Worm (Caenorhabditis elegans) whole organism, early embryonic: ENCODE results near the gene lgmn-1.

Source experiments
- B0310.2 ChIP-seq: sonication (generic microtip); optimal IDR thresholded peaks from 2 replicates; lab custom pipeline; 2016; ENCODE audit warnings: mild to moderate bottlenecking, missing genetic modification characterization, missing compliant biosample characterization
- F13C5.2 ChIP-seq: sonication (generic microtip); optimal IDR thresholded peaks from 2 replicates; lab custom pipeline; 2017; ENCODE audit warnings: mild to moderate bottlenecking, missing genetic modification characterization, inconsistent platforms, missing compliant biosample characterization
- ama-1 ChIP-seq: fragments of 150-350 bp; optimal IDR thresholded peaks from 2 replicates; lab custom pipeline; 2014
- ceh-13 ChIP-seq: fragments of 200-800 bp; sonication (Bioruptor generic); optimal IDR thresholded peaks from 2 replicates; lab custom pipeline; 2018; ENCODE audit warnings: mild to moderate bottlenecking, missing genetic modification characterization, missing compliant biosample characterization
- ets-7 ChIP-seq: sonication (generic microtip); optimal IDR thresholded peaks from 2 replicates; lab custom pipeline; 2016; ENCODE audit warnings: missing genotype, missing genetic modification characterization, missing compliant biosample characterization
- flt-1 ChIP-seq: fragments of 200-800 bp; sonication (Bioruptor generic); IDR thresholded peaks from 2 replicates; pipeline ENCODE4 v1.3.6; 2022; ENCODE audit warnings: missing genetic modification characterization, missing compliant biosample characterization
- pes-1 ChIP-seq: fragments of 200-800 bp; sonication (Bioruptor generic); IDR thresholded peaks from 2 replicates; pipeline ENCODE4 v1.3.6; 2022; ENCODE audit warnings: missing genetic modification reagents, missing genetic modification characterization, missing compliant biosample characterization
- scrt-1 ChIP-seq: fragments of 200-800 bp; sonication (Bioruptor generic); IDR thresholded peaks from 2 replicates; pipeline ENCODE4 v1.3.6; 2022; ENCODE audit warnings: missing genetic modification characterization, missing compliant biosample characterization
- sea-1 ChIP-seq: fragments of 200-800 bp; sonication (Bioruptor generic); conservative IDR thresholded peaks from 2 replicates; pipeline ENCODE4 v1.3.6; 2022; ENCODE audit warnings: missing genetic modification characterization, missing compliant biosample characterization
- tbx-11 ChIP-seq: fragments of 200-800 bp; sonication (Bioruptor generic); IDR thresholded peaks from 2 replicates; pipeline ENCODE4 v1.3.6; 2022; ENCODE audit warnings: missing genetic modification characterization, missing compliant biosample characterization
- tbx-37 ChIP-seq: fragments of 200-800 bp; sonication (Bioruptor generic); conservative IDR thresholded peaks from 2 replicates; pipeline ENCODE4 v1.3.6; 2022; ENCODE audit warnings: missing genetic modification reagents, missing genetic modification characterization, missing compliant biosample characterization
- tra-4 ChIP-seq: sonication (generic microtip); optimal IDR thresholded peaks from 2 replicates; lab custom pipeline; 2017; ENCODE audit warnings: missing genetic modification characterization, missing compliant biosample characterization

DNA sequence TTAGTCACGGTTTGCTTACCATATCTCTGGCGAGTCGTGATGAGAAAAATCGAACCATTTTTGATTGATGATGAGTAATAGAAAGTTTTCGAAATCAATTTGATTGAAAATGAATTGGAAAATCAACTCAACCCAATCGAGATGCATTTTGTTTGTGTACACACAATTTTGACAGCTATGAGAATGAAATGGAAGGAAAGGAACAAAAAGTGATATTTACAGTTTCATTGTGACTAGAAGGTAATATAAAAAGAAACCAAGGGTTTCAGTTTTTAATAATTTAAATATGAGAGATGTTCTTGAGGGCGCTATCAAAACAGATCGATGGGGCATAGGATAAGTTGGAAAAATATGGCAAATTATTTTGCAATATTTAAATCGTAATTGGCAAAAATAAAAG, 4.3 kb downstream of the lgmn-1 start, which contains the start of gene cal-1:
- no peak for TF ChIP-seq F13C5.2 (tag; lab: Kevin White, UChicago)
- TF ChIP-seq tbx-11: no peak
- no peak for TF ChIP-seq scrt-1 (GFP tag; lab: Robert Waterston, UW)
- no peak for TF ChIP-seq flt-1
- TF ChIP-seq ama-1 (lab: Kevin White, UChicago): no peak
- no peak for TF ChIP-seq sea-1 (GFP tag; lab: Robert Waterston, UW)
- no peak for TF ChIP-seq tra-4 (tag; lab: Kevin White, UChicago)
- no peak for TF ChIP-seq B0310.2 (tag; lab: Kevin White, UChicago)
- TF ChIP-seq tbx-37 (GFP tag; lab: Robert Waterston, UW): no peak
- no peak for TF ChIP-seq ets-7 (tag; lab: Kevin White, UChicago)
- TF ChIP-seq ceh-13 (GFP tag; lab: Kevin White, UChicago): no peak
- TF ChIP-seq pes-1 (GFP tag; lab: Robert Waterston, UW): no peak
